Fruit fly (Drosophila melanogaster): ENCODE results near the gene CG14223.

The CG14223 gene

DNA sequence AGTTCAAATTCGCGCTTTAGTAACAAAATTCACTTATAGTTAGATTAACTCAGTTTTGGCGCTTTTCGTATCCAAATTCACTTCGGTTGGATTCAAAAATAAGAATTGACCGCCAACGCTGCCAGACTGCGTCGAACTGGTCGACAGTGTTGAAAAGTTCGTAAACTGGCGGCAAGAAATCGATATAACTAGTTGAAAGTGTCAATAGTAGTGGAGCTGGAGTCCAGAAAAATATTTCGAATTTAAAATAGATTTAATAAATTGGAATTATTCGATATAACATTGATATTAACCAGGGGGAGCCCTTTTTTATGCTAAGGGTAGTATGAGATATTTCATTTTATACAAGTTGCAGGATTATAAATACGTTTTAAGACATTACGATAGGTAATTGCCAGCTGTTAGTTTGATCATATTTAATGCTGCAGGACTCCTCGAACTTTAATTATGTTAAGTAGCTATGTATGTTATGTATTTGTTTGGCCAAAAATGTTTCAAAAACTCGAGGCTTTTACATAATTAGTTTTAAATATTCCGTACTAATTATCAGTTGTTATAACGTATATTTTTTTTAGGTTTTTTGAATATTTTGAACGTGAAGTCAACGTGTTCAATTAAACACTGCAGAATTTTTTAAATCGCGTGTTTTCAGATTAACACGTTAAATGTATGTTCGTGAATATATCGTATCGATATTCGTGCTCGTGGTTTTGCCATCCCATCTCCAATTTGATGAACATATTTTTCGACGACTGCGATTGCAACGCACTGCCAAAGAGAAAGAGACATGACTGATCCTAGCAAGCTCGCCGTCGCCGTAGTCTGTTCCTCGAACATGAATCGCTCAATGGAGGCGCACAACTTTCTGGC lies at the start of gene CG14223, which contains the start of gene Ssu72 (continued):
- TF ChIP-seq CG30403 (GFP tag; optimal IDR thresholded peaks at IDR 0.05) (peak; percentile 29), CG6654 (GFP tag; optimal IDR thresholded peaks at IDR 0.05) (no peak), CG6272 (GFP tag; IDR thresholded peaks at IDR 0.05) (no peak), CG12942 (GFP tag; optimal IDR thresholded peaks at IDR 0.05) (no peak), ssp (GFP tag; IDR thresholded peaks at IDR 0.05) (no peak), D (optimal IDR thresholded peaks at IDR 0.05) (no peak), D (GFP tag; optimal IDR thresholded peaks at IDR 0.05) (no peak), h (optimal IDR thresholded peaks at IDR 0.05) (no peak), CG3163 (GFP tag; optimal IDR thresholded peaks at IDR 0.05) (no peak), CG12219 (GFP tag; optimal IDR thresholded peaks at IDR 0.05) (no peak), odd (GFP tag; optimal IDR thresholded peaks at IDR 0.05) (no peak), Taf1 (GFP tag; IDR thresholded peaks at IDR 0.05) (no peak), CG8290 (GFP tag; optimal IDR thresholded peaks at IDR 0.05) (no peak), CG8290 (tag; optimal IDR thresholded peaks at IDR 0.05) (peak in 1 of 2 experiments; percentile 47), Lpt (GFP tag; optimal IDR thresholded peaks at IDR 0.05) (no peak), Eip74EF (GFP tag; optimal IDR thresholded peaks at IDR 0.05) (no peak), trem (tag; optimal IDR thresholded peaks at IDR 0.05) (peak; percentile 6), lov (optimal IDR thresholded peaks at IDR 0.05) (no peak), lov (GFP tag; IDR thresholded peaks at IDR 0.05) (no peak), CG4360 (GFP tag; IDR thresholded peaks at IDR 0.05) (no peak), gcm (GFP tag; optimal IDR thresholded peaks at IDR 0.05) (no peak), CG11695 (GFP tag; IDR thresholded peaks at IDR 0.05) (no peak), H2.0 (GFP tag; IDR thresholded peaks at IDR 0.05) (no peak), slbo (GFP tag; IDR thresholded peaks at IDR 0.05) (peak; percentile 44; the same call in 1 of the 2 replicates), hbn (GFP tag; IDR thresholded peaks at IDR 0.05; ENCODE audit: partially characterized antibody) (peak; percentile 73), tup (GFP tag; optimal IDR thresholded peaks at IDR 0.05) (no peak), CG2129 (GFP tag; IDR thresholded peaks at IDR 0.05; ENCODE audit: partially characterized antibody) (peak; percentile 71), cad (GFP tag; optimal IDR thresholded peaks at IDR 0.05) (no peak), CG3281 (GFP tag; optimal IDR thresholded peaks at IDR 0.05) (no peak), Gsc (GFP tag; IDR thresholded peaks at IDR 0.05) (no peak), bcd (GFP tag; optimal IDR thresholded peaks at IDR 0.05) (no peak), Lim3 (GFP tag; IDR thresholded peaks at IDR 0.05) (no peak), esg (GFP tag; conservative IDR thresholded peaks at IDR 0.05) (no peak), fd96Cb (tag; optimal IDR thresholded peaks at IDR 0.05) (no peak), CG8765 (GFP tag; IDR thresholded peaks at IDR 0.05) (no peak), CG14441 (GFP tag; IDR thresholded peaks at IDR 0.05) (no peak), crp (GFP tag; optimal IDR thresholded peaks at IDR 0.05) (no peak), CG31388 (GFP tag; optimal IDR thresholded peaks at IDR 0.05) (no peak), Rx (GFP tag; IDR thresholded peaks at IDR 0.05) (no peak), mam (GFP tag; optimal IDR thresholded peaks at IDR 0.05) (peak; percentile 19), Doc3 (GFP tag; IDR thresholded peaks at IDR 0.05; ENCODE audit: partially characterized antibody) (peak; percentile 80), CG33213 (GFP tag; optimal IDR thresholded peaks at IDR 0.05) (no peak), Sox100B (GFP tag; optimal IDR thresholded peaks at IDR 0.05) (no peak), jumu (GFP tag; optimal IDR thresholded peaks at IDR 0.05) (no peak), B-H1 (GFP tag; IDR thresholded peaks at IDR 0.05) (no peak), CG11093 (GFP tag; IDR thresholded peaks at IDR 0.05) (no peak), CG11696 (GFP tag; IDR thresholded peaks at IDR 0.05) (no peak), CG11560 (tag; IDR thresholded peaks at IDR 0.05) (no peak), CG8388 (GFP tag; optimal IDR thresholded peaks at IDR 0.05) (no peak), CG14965 (GFP tag; optimal IDR thresholded peaks at IDR 0.05; ENCODE audit: borderline replicate concordance) (no peak), shn (GFP tag; optimal IDR thresholded peaks at IDR 0.05) (no peak), CG9437 (GFP tag; optimal IDR thresholded peaks at IDR 0.05) (no peak)

Data from whole organism, embryonic.